Fruit fly (Drosophila melanogaster) whole organism, embryonic: ENCODE results near the gene dpr3.
A peak's percentile ranks its signal among the peaks of the same experiment; 100 is the strongest.

Source experiments
- Abd-B ChIP-seq: fragments of 200-800 bp; sonication (Bioruptor generic); optimal IDR thresholded peaks from 2 replicates; lab custom pipeline; 2018; ENCODE audit warnings: missing biosample characterization, mild to moderate bottlenecking, missing genetic modification characterization, moderate library complexity
- Atf3 ChIP-seq: fragments of 200-800 bp; sonication (Bioruptor generic); optimal IDR thresholded peaks from 3 replicates; lab custom pipeline; 2016; ENCODE audit warnings: missing biosample characterization, missing genetic modification characterization
- Bgb ChIP-seq: fragments of 200-800 bp; sonication (Bioruptor generic); IDR thresholded peaks from 2 replicates; pipeline ENCODE4 v1.3.6; 2022; ENCODE audit warnings: missing biosample characterization, missing genetic modification characterization; ENCODE audit not compliant: partially characterized antibody
- CG10959 ChIP-seq: fragments of 200-800 bp; sonication (Bioruptor generic); IDR thresholded peaks from 2 replicates; pipeline ENCODE4 v1.3.6; 2022; ENCODE audit warnings: missing biosample characterization, missing genetic modification characterization
- CG10979 ChIP-seq: fragments of 200-800 bp; sonication (Bioruptor generic); optimal IDR thresholded peaks from 2 replicates; lab custom pipeline; 2018; ENCODE audit warnings: missing biosample characterization, mild to moderate bottlenecking, missing genetic modification characterization, moderate library complexity
- CG11398 ChIP-seq: fragments of 200-800 bp; sonication (Bioruptor generic); optimal IDR thresholded peaks from 2 replicates; lab custom pipeline; 2016; ENCODE audit warnings: missing biosample characterization, missing genetic modification characterization
- CG13287 ChIP-seq: fragments of 200-800 bp; sonication (Bioruptor generic); IDR thresholded peaks from 2 replicates; pipeline ENCODE4 v1.3.6; 2022; ENCODE audit warnings: missing biosample characterization, missing genetic modification characterization; ENCODE audit not compliant: partially characterized antibody
- CG14667 ChIP-seq: fragments of 200-800 bp; sonication (Bioruptor generic); IDR thresholded peaks from 2 replicates; pipeline ENCODE4 v1.3.6; 2022; ENCODE audit warnings: missing biosample characterization, missing genetic modification characterization
- CG14710 ChIP-seq: fragments of 200-800 bp; sonication (Bioruptor generic); optimal IDR thresholded peaks from 3 replicates; lab custom pipeline; 2019; ENCODE audit warnings: missing biosample characterization, mild to moderate bottlenecking, missing genetic modification characterization, moderate library complexity
- CG18011 ChIP-seq: fragments of 200-800 bp; sonication (Bioruptor generic); optimal IDR thresholded peaks from 2 replicates; lab custom pipeline; 2017; ENCODE audit warnings: missing biosample characterization, missing genetic modification characterization, mild to moderate bottlenecking, moderate library complexity, missing genotype
- CG18476 ChIP-seq: fragments of 200-800 bp; sonication (Bioruptor generic); optimal IDR thresholded peaks from 2 replicates; lab custom pipeline; 2016; ENCODE audit warnings: missing biosample characterization, mild to moderate bottlenecking, missing genetic modification characterization
- CG2116 ChIP-seq: fragments of 200-800 bp; sonication (Bioruptor generic); optimal IDR thresholded peaks from 3 replicates; lab custom pipeline; 2018; ENCODE audit warnings: missing biosample characterization, mild to moderate bottlenecking, missing genetic modification characterization
- CG30431 ChIP-seq: fragments of 200-800 bp; sonication (Bioruptor generic); optimal IDR thresholded peaks from 2 replicates; lab custom pipeline; 2017; ENCODE audit warnings: missing biosample characterization, missing genetic modification characterization
- CG3065 ChIP-seq: fragments of 200-800 bp; sonication (Bioruptor generic); optimal IDR thresholded peaks from 2 replicates; lab custom pipeline; 2016; ENCODE audit warnings: missing biosample characterization, missing genetic modification characterization
- CG3163 ChIP-seq: fragments of 200-800 bp; sonication (Bioruptor generic); optimal IDR thresholded peaks from 3 replicates; lab custom pipeline; 2016; ENCODE audit warnings: missing biosample characterization, missing genetic modification characterization
- CG32767 ChIP-seq: fragments of 200-800 bp; sonication (Bioruptor generic); IDR thresholded peaks from 2 replicates; pipeline ENCODE4 v1.3.6; 2022; ENCODE audit warnings: missing biosample characterization, missing genetic modification characterization
- CG33213 ChIP-seq: fragments of 200-800 bp; sonication (Bioruptor generic); optimal IDR thresholded peaks from 3 replicates; lab custom pipeline; 2016; ENCODE audit warnings: missing biosample characterization, missing genetic modification characterization
- CG34376 ChIP-seq: fragments of 200-800 bp; sonication (Bioruptor generic); optimal IDR thresholded peaks from 2 replicates; lab custom pipeline; 2018; ENCODE audit warnings: missing biosample characterization, mild to moderate bottlenecking, missing genetic modification characterization
- CG4282 ChIP-seq: fragments of 200-800 bp; sonication (Bioruptor generic); optimal IDR thresholded peaks from 2 replicates; lab custom pipeline; 2016; ENCODE audit warnings: missing biosample characterization, missing genetic modification characterization
- CG4820 ChIP-seq: fragments of 200-800 bp; sonication (Bioruptor generic); optimal IDR thresholded peaks from 3 replicates; lab custom pipeline; 2016; ENCODE audit warnings: missing biosample characterization, missing genetic modification characterization
- CG6654 ChIP-seq: fragments of 200-800 bp; sonication (Bioruptor generic); optimal IDR thresholded peaks from 2 replicates; lab custom pipeline; 2017; ENCODE audit warnings: missing biosample characterization, mild to moderate bottlenecking, missing genetic modification characterization
- CG6765 ChIP-seq: fragments of 200-800 bp; sonication (Bioruptor generic); optimal IDR thresholded peaks from 3 replicates; lab custom pipeline; 2017; ENCODE audit warnings: missing biosample characterization, mild to moderate bottlenecking, missing genetic modification characterization
- CG6813 ChIP-seq: fragments of 200-800 bp; sonication (Bioruptor generic); optimal IDR thresholded peaks from 2 replicates; lab custom pipeline; 2017; ENCODE audit warnings: missing biosample characterization, missing genetic modification characterization, mild to moderate bottlenecking, moderate library complexity, missing genetic modification reagents
- CG6854 ChIP-seq: fragments of 200-800 bp; sonication (Bioruptor generic); optimal IDR thresholded peaks from 3 replicates; lab custom pipeline; 2017; ENCODE audit warnings: missing biosample characterization, mild to moderate bottlenecking, missing genetic modification characterization
- CG7928 ChIP-seq: fragments of 200-800 bp; sonication (Bioruptor generic); optimal IDR thresholded peaks from 2 replicates; lab custom pipeline; 2017; ENCODE audit warnings: missing biosample characterization, mild to moderate bottlenecking, missing genetic modification characterization
- CG8924 ChIP-seq: fragments of 200-800 bp; optimal IDR thresholded peaks from 3 replicates; lab custom pipeline; 2019; ENCODE audit warnings: missing biosample characterization, mild to moderate bottlenecking, missing genetic modification characterization, moderate library complexity
- Doc2 ChIP-seq: fragments of 200-800 bp; sonication (Bioruptor generic); IDR thresholded peaks from 2 replicates; pipeline ENCODE4 v1.3.6; 2022; ENCODE audit warnings: missing biosample characterization, missing genetic modification characterization
- E2f1 ChIP-seq: fragments of 200-800 bp; sonication (Bioruptor generic); IDR thresholded peaks from 2 replicates; pipeline ENCODE4 v1.3.6; 2022; ENCODE audit warnings: missing biosample characterization, missing genetic modification characterization
- ERR ChIP-seq: fragments of 200-800 bp; sonication (Bioruptor generic); optimal IDR thresholded peaks from 2 replicates; lab custom pipeline; 2016; ENCODE audit warnings: missing biosample characterization, missing genetic modification characterization
- Elba2 ChIP-seq: fragments of 200-800 bp; sonication (Bioruptor generic); optimal IDR thresholded peaks from 3 replicates; lab custom pipeline; 2016; ENCODE audit warnings: missing biosample characterization, missing genetic modification characterization
- Ets97D ChIP-seq: fragments of 200-800 bp; sonication (Bioruptor generic); optimal IDR thresholded peaks from 3 replicates; lab custom pipeline; 2016; ENCODE audit warnings: missing biosample characterization, missing genetic modification characterization
- Fer2 ChIP-seq: fragments of 200-800 bp; sonication (Bioruptor generic); optimal IDR thresholded peaks from 2 replicates; lab custom pipeline; 2018; ENCODE audit warnings: missing biosample characterization, mild to moderate bottlenecking, missing genetic modification characterization, moderate library complexity
- Gug ChIP-seq: fragments of 200-800 bp; sonication (Bioruptor generic); IDR thresholded peaks from 4 replicates; pipeline ENCODE4 v1.3.6; 2022; ENCODE audit warnings: missing biosample characterization, missing genetic modification characterization
- H15 ChIP-seq: fragments of 200-800 bp; sonication (Bioruptor generic); IDR thresholded peaks from 3 replicates; pipeline ENCODE4 v1.3.6; 2022; ENCODE audit warnings: missing biosample characterization, missing genetic modification characterization
- H2.0 ChIP-seq: fragments of 200-800 bp; sonication (Bioruptor generic); IDR thresholded peaks from 2 replicates; pipeline ENCODE4 v1.3.6; 2022; ENCODE audit warnings: missing biosample characterization, missing genetic modification characterization
- HmgD ChIP-seq: fragments of 200-800 bp; sonication (Bioruptor generic); optimal IDR thresholded peaks from 3 replicates; lab custom pipeline; 2016; ENCODE audit warnings: missing biosample characterization, missing genetic modification characterization
- MBD-R2 ChIP-seq: fragments of 200-800 bp; sonication (Bioruptor generic); IDR thresholded peaks from 2 replicates; pipeline ENCODE4 v1.3.6; 2022; ENCODE audit warnings: missing biosample characterization, missing genetic modification characterization
- NK7.1 ChIP-seq: fragments of 200-800 bp; sonication (Bioruptor generic); optimal IDR thresholded peaks from 3 replicates; lab custom pipeline; 2016; ENCODE audit warnings: missing biosample characterization, missing genetic modification characterization
- Vsx1 ChIP-seq: fragments of 200-800 bp; sonication (Bioruptor generic); optimal IDR thresholded peaks from 2 replicates; lab custom pipeline; 2017; ENCODE audit warnings: missing biosample characterization, mild to moderate bottlenecking, missing genetic modification characterization, missing genetic modification reagents
- ac ChIP-seq: fragments of 200-800 bp; sonication (Bioruptor generic); optimal IDR thresholded peaks from 3 replicates; lab custom pipeline; 2017; ENCODE audit warnings: missing biosample characterization, mild to moderate bottlenecking, missing genetic modification characterization
- az2 ChIP-seq: fragments of 200-800 bp; sonication (Bioruptor generic); optimal IDR thresholded peaks from 3 replicates; lab custom pipeline; 2016; ENCODE audit warnings: missing biosample characterization, missing genetic modification characterization
- chinmo ChIP-seq: fragments of 200-800 bp; sonication (Bioruptor generic); IDR thresholded peaks from 4 replicates; pipeline ENCODE4 v1.3.6; 2022; ENCODE audit warnings: missing biosample characterization, missing genetic modification characterization; ENCODE audit not compliant: partially characterized antibody
- cwo ChIP-seq: fragments of 200-800 bp; sonication (Bioruptor generic); optimal IDR thresholded peaks from 3 replicates; lab custom pipeline; 2017; ENCODE audit warnings: missing biosample characterization, missing genetic modification characterization, mild to moderate bottlenecking, moderate library complexity, missing genetic modification reagents
- dmrt99B ChIP-seq: fragments of 200-800 bp; sonication (Bioruptor generic); optimal IDR thresholded peaks from 2 replicates; lab custom pipeline; 2018; ENCODE audit warnings: missing biosample characterization, mild to moderate bottlenecking, missing genetic modification characterization, moderate library complexity
- fd102C ChIP-seq: fragments of 200-800 bp; sonication (Bioruptor generic); optimal IDR thresholded peaks from 2 replicates; lab custom pipeline; 2018; ENCODE audit warnings: missing biosample characterization, mild to moderate bottlenecking, missing genetic modification characterization, moderate library complexity
- fru ChIP-seq: fragments of >200 bp; optimal IDR thresholded peaks from 2 replicates; lab custom pipeline; 2017
- inv ChIP-seq: fragments of 200-800 bp; sonication (Bioruptor generic); IDR thresholded peaks from 2 replicates; pipeline ENCODE4 v1.3.6; 2022; ENCODE audit warnings: missing biosample characterization, missing genetic modification characterization; ENCODE audit not compliant: partially characterized antibody
- jigr1 ChIP-seq: fragments of 200-800 bp; sonication (Bioruptor generic); IDR thresholded peaks from 3 replicates; pipeline ENCODE4 v1.3.6; 2022; ENCODE audit warnings: missing biosample characterization, missing genetic modification characterization
- kah ChIP-seq: fragments of 200-800 bp; sonication (Bioruptor generic); optimal IDR thresholded peaks from 2 replicates; lab custom pipeline; 2018; ENCODE audit warnings: missing biosample characterization, mild to moderate bottlenecking, missing genetic modification characterization
- lmd ChIP-seq: fragments of 200-800 bp; sonication (Bioruptor generic); IDR thresholded peaks from 2 replicates; pipeline ENCODE4 v1.3.6; 2022; ENCODE audit warnings: missing biosample characterization, missing genetic modification characterization
- run ChIP-seq: fragments of 200-800 bp; sonication (Bioruptor generic); optimal IDR thresholded peaks from 3 replicates; lab custom pipeline; 2018; ENCODE audit warnings: missing biosample characterization, mild to moderate bottlenecking, missing genetic modification characterization
- yki ChIP-seq: fragments of >200 bp; optimal IDR thresholded peaks from 3 replicates; lab custom pipeline; 2018

dpr3 gene

DNA sequence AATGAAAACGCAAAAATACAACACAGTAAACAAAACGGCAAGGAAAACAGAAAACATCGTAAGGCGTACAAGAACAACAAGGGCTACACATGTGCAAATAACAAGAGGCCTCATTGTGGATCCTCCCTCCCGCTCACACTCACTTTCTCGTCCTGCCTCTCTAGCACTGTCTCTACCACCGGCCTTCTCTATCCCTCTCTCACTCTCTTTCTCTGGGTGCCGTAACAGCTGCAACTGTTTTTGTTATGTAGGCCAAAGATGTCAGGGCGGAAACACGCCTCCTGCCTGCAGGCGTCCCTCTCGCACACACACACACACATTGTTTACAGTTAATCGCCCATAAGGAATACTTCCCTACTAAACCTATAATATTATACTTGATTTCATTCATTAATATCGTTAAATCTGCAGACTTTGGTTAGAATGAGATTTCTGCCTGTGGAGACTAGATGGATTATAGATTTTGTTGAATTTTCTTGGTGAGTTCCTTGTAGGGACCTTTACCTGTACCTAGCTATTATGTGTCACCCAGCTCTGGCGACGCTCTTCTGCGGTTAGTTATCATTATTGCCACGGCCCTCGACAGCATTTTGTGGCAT, 95.7 kb downstream of the dpr3 start (continued):
- no peak for TF ChIP-seq Fer2 (tag; lab: Kevin White, UChicago)
- TF ChIP-seq fd102C (GFP tag; lab: Kevin White, UChicago): peak; percentile 5
- TF ChIP-seq yki (lab: Kevin White, UChicago): no peak
- TF ChIP-seq Gug (GFP tag; lab: Robert Waterston, UW): no peak
- no peak for TF ChIP-seq CG34376 (GFP tag; lab: Kevin White, UChicago)
- TF ChIP-seq CG32767 (GFP tag; lab: Robert Waterston, UW): no peak
- no peak for TF ChIP-seq CG7928 (GFP tag; lab: Kevin White, UChicago)
- no peak for TF ChIP-seq CG6813 (GFP tag; lab: Kevin White, UChicago)
- no peak for TF ChIP-seq Bgb
- no peak for TF ChIP-seq kah (GFP tag; lab: Kevin White, UChicago)
- TF ChIP-seq az2 (GFP tag; lab: Kevin White, UChicago): no peak
- TF ChIP-seq Abd-B (GFP tag; lab: Kevin White, UChicago): no peak
- no peak for TF ChIP-seq Doc2 (GFP tag; lab: Robert Waterston, UW)
- no peak for TF ChIP-seq chinmo (GFP tag; lab: Robert Waterston, UW)
- TF ChIP-seq MBD-R2 (GFP tag; lab: Robert Waterston, UW): no peak
- no peak for TF ChIP-seq Elba2 (GFP tag; lab: Kevin White, UChicago)
- TF ChIP-seq jigr1: no peak
- TF ChIP-seq Vsx1 (GFP tag; lab: Kevin White, UChicago): no peak
- TF ChIP-seq CG3065 (GFP tag; lab: Kevin White, UChicago): peak; percentile 40
- no peak for TF ChIP-seq CG13287 (GFP tag; lab: Robert Waterston, UW)
- TF ChIP-seq CG4820 (GFP tag; lab: Kevin White, UChicago): no peak
- no peak for TF ChIP-seq CG18476 (GFP tag; lab: Kevin White, UChicago)
- TF ChIP-seq E2f1 (GFP tag; lab: Robert Waterston, UW): no peak
- peak; percentile 15 for TF ChIP-seq CG8924 (tag; lab: Kevin White, UChicago)
- TF ChIP-seq ERR (GFP tag; lab: Kevin White, UChicago): no peak
- TF ChIP-seq CG10979 (tag; lab: Kevin White, UChicago): no peak
- no peak for TF ChIP-seq CG14667 (GFP tag; lab: Robert Waterston, UW)
- TF ChIP-seq CG33213 (GFP tag; lab: Kevin White, UChicago): no peak
- peak; percentile 31 for TF ChIP-seq ac (GFP tag; lab: Kevin White, UChicago)
- no peak for TF ChIP-seq run
- no peak for TF ChIP-seq CG10959 (GFP tag; lab: Robert Waterston, UW)
- no peak for TF ChIP-seq CG30431
- no peak for TF ChIP-seq H15 (GFP tag; lab: Robert Waterston, UW)
- no peak for TF ChIP-seq inv (GFP tag; lab: Robert Waterston, UW)
- no peak for TF ChIP-seq CG3163 (GFP tag; lab: Kevin White, UChicago)
- no peak for TF ChIP-seq fru
- no peak for TF ChIP-seq dmrt99B
- TF ChIP-seq Atf3 (GFP tag; lab: Kevin White, UChicago): no peak
- no peak for TF ChIP-seq Ets97D (GFP tag; lab: Kevin White, UChicago)
- TF ChIP-seq CG11398 (GFP tag; lab: Kevin White, UChicago): no peak
- TF ChIP-seq CG6854 (GFP tag; lab: Kevin White, UChicago): no peak
- TF ChIP-seq lmd: no peak
- no peak for TF ChIP-seq CG4282
- TF ChIP-seq CG6654 (GFP tag; lab: Kevin White, UChicago): no peak
- no peak for TF ChIP-seq CG2116 (GFP tag; lab: Kevin White, UChicago)
- no peak for TF ChIP-seq cwo (GFP tag; lab: Kevin White, UChicago)
- no peak for TF ChIP-seq H2.0 (GFP tag; lab: Robert Waterston, UW)
- no peak for TF ChIP-seq NK7.1
- no peak for TF ChIP-seq CG18011 (GFP tag; lab: Kevin White, UChicago)
- TF ChIP-seq CG6765 (GFP tag; lab: Kevin White, UChicago): no peak
- no peak for TF ChIP-seq CG14710 (tag; lab: Kevin White, UChicago)
- TF ChIP-seq HmgD (GFP tag; lab: Kevin White, UChicago): no peak
